Worm (Caenorhabditis elegans) whole organism, L3 larva: ENCODE data around the gene cyp-33B1.

Experiments
- lin-39 ChIP-seq: fragments of 150-350 bp; optimal IDR thresholded peaks from 2 replicates; lab custom pipeline; 2018; ENCODE audit warnings: missing biosample characterization, missing genetic modification reagents, missing genetic modification characterization
- nhr-28 ChIP-seq: fragments of 150-350 bp; optimal IDR thresholded peaks from 2 replicates; lab custom pipeline; 2014; ENCODE audit warnings: missing biosample characterization, missing genetic modification characterization
- unc-62 ChIP-seq: fragments of 150-350 bp; sonication (generic microtip); optimal IDR thresholded peaks from 4 replicates; lab custom pipeline; 2014; ENCODE audit warnings: missing biosample characterization, missing genetic modification reagents, missing genetic modification characterization
- ztf-11 ChIP-seq: fragments of 150-350 bp; optimal IDR thresholded peaks from 2 replicates; lab custom pipeline; 2014; ENCODE audit warnings: missing biosample characterization, missing genetic modification characterization

ce11 chrV:9035685-9036084 is 5.4 kb upstream of the cyp-33B1 start, which contains the start of gene srsx-34:
- no peak for TF ChIP-seq lin-39 (tag; lab: Kevin White, UChicago)
- TF ChIP-seq nhr-28, result no peak
- TF ChIP-seq ztf-11 (tag; lab: Kevin White, UChicago), result no peak
- no peak for TF ChIP-seq unc-62 (GFP tag; lab: Kevin White, UChicago)
